Worm (Caenorhabditis elegans): ENCODE data around the gene lgc-38.
A peak's percentile ranks its signal among the peaks of the same experiment; 100 is the strongest.

lgc-38 gene

DNA sequence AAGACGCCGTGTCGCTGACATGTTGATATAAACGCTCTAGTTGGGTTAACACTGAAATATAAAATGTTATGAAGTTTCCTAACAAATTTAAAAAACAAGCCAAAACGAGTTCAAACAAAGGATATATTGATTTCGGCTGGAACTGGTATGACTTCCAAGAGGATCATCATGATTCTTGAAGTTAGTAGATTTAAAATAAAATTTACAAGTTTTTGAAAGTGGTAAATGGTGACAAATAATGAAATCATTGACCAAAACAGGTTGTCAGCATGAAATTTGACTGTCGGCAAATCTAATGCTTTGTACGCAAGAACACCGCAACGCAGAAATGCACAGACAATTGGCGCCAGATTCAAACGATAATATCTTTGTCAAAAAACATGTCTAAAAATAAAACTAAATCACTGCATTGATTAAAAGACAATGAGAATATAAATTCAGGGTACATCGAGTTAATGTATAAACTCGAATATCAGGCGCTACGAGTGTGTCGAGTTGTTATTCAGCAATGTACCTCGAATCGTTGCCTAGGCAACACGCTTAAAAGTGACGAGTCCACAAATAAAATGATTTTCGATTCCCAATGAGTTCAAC is 59.7 kb downstream of the lgc-38 start, which contains the start of the genes ubc-18 and R01H2.8:
Gene ubc-18, minus strand, starts transcription at position 51 of the 594 bp plus-strand sequence.
Gene R01H2.8, plus strand, starts transcription at position 544 of the 594 bp plus-strand sequence.
- TF ChIP-seq mep-1 (tag; optimal IDR thresholded peaks at IDR 0.05) (peak; percentile 5), hlh-30 (tag; optimal IDR thresholded peaks at IDR 0.05; ENCODE audit: insufficient read depth) (peak; percentile 16), mes-2 (tag; optimal IDR thresholded peaks at IDR 0.05; ENCODE audit: poor library complexity, severe bottlenecking) (peak; percentile 62), dpl-1 (GFP tag; optimal IDR thresholded peaks at IDR 0.05) (peak; percentile 91), T20F7.1 (GFP tag; optimal IDR thresholded peaks at IDR 0.05) (peak; percentile 20), F44E2.7 (GFP tag; IDR thresholded peaks at IDR 0.05) (no peak), egl-27 (tag; optimal IDR thresholded peaks at IDR 0.05) (no peak), lsy-2 (tag; optimal IDR thresholded peaks at IDR 0.05) (peak in 1 of 2 experiments; percentile 63), lin-38 (GFP tag; IDR thresholded peaks at IDR 0.05) (peak; percentile 53), ceh-28 (tag; optimal IDR thresholded peaks at IDR 0.05) (no peak), daf-16 (GFP tag; optimal IDR thresholded peaks at IDR 0.05) (no peak), daf-16 (tag; optimal IDR thresholded peaks at IDR 0.05) (peak; percentile 48)

All from whole organism, L4 larva.